Worm (Caenorhabditis elegans) whole organism, young adult: ENCODE measurements around the gene ergi-2.

ENCODE experiments used
- B0261.1 ChIP-seq: sonication (generic microtip); optimal IDR thresholded peaks from 2 replicates; lab custom pipeline; 2016; ENCODE audit warnings: mild to moderate bottlenecking, missing genetic modification characterization, moderate library complexity, missing compliant biosample characterization
- B0336.3 ChIP-seq: fragments of 200-800 bp; sonication (Bioruptor generic); IDR thresholded peaks from 2 replicates; pipeline ENCODE4 v1.3.6; 2022; ENCODE audit warnings: missing genetic modification characterization, missing compliant biosample characterization
- C06A6.2 ChIP-seq: fragments of 200-800 bp; sonication (Bioruptor generic); conservative IDR thresholded peaks from 2 replicates; pipeline ENCODE4 v1.3.6; 2022; ENCODE audit warnings: missing genetic modification characterization, missing compliant biosample characterization
- F33H1.4 ChIP-seq: fragments of 200-800 bp; sonication (Bioruptor generic); IDR thresholded peaks from 2 replicates; pipeline ENCODE4 v1.3.6; 2022; ENCODE audit warnings: missing genetic modification reagents, missing genetic modification characterization, missing compliant biosample characterization
- F39B2.1 ChIP-seq: fragments of 200-800 bp; sonication (Bioruptor generic); IDR thresholded peaks from 2 replicates; pipeline ENCODE4 v1.3.6; 2022; ENCODE audit warnings: missing genetic modification reagents, missing genetic modification characterization, missing compliant biosample characterization
- K12H6.12 ChIP-seq: fragments of 200-800 bp; sonication (Bioruptor generic); optimal IDR thresholded peaks from 2 replicates; lab custom pipeline; 2018; ENCODE audit warnings: mild to moderate bottlenecking, missing genetic modification characterization, missing compliant biosample characterization
- T07F8.4 ChIP-seq: sonication (generic microtip); optimal IDR thresholded peaks from 2 replicates; lab custom pipeline; 2016; ENCODE audit warnings: mild to moderate bottlenecking, missing genetic modification characterization, moderate library complexity, missing compliant biosample characterization
- Y67H2A.10 ChIP-seq: fragments of 200-800 bp; sonication (Bioruptor generic); conservative IDR thresholded peaks from 2 replicates; pipeline ENCODE4 v1.3.6; 2022; ENCODE audit warnings: missing genetic modification reagents, missing genetic modification characterization, missing compliant biosample characterization
- Y79H2A.3 ChIP-seq: fragments of 200-800 bp; sonication (Bioruptor generic); conservative IDR thresholded peaks from 2 replicates; pipeline ENCODE4 v1.3.6; 2022; ENCODE audit warnings: missing genetic modification reagents, missing genetic modification characterization, missing compliant biosample characterization
- ZK185.1 ChIP-seq: sonication (generic microtip); optimal IDR thresholded peaks from 2 replicates; lab custom pipeline; 2016; ENCODE audit warnings: mild to moderate bottlenecking, missing genetic modification characterization, missing compliant biosample characterization; ENCODE audit not compliant: poor library complexity, severe bottlenecking
- attf-5 ChIP-seq: fragments of 200-800 bp; sonication (Bioruptor generic); optimal IDR thresholded peaks from 2 replicates; lab custom pipeline; 2018; ENCODE audit warnings: mild to moderate bottlenecking, missing genetic modification characterization, missing compliant biosample characterization
- attf-6 ChIP-seq: fragments of 200-800 bp; sonication (Bioruptor generic); IDR thresholded peaks from 2 replicates; pipeline ENCODE4 v1.3.6; 2022; ENCODE audit warnings: missing genetic modification reagents, missing genetic modification characterization, missing compliant biosample characterization
- ccch-3 ChIP-seq: fragments of 200-800 bp; sonication (Bioruptor generic); optimal IDR thresholded peaks from 2 replicates; lab custom pipeline; 2018; ENCODE audit warnings: mild to moderate bottlenecking, missing genetic modification characterization, missing compliant biosample characterization
- cebp-1 ChIP-seq, 2 experiments: fragments of 200-800 bp in 1 of 2; sonication (Bioruptor generic) in 1 of 2; sonication (generic microtip) in 1 of 2; IDR thresholded peaks in 1 of 2; optimal IDR thresholded peaks in 1 of 2; 2 replicates each; pipeline versions ENCODE4 v1.3.6 to Lab custom; 2017 to 2022; ENCODE audit warnings: missing compliant biosample characterization in 2 of 2, missing genetic modification characterization in 2 of 2, mild to moderate bottlenecking in 1 of 2, missing genetic modification reagents in 1 of 2, moderate library complexity in 1 of 2
- ceh-79 ChIP-seq: sonication (generic microtip); optimal IDR thresholded peaks from 2 replicates; lab custom pipeline; 2017; ENCODE audit warnings: mild to moderate bottlenecking, missing genetic modification characterization, missing compliant biosample characterization
- ceh-91 ChIP-seq: fragments of 200-800 bp; sonication (Bioruptor generic); IDR thresholded peaks from 2 replicates; pipeline ENCODE4 v1.3.6; 2022; ENCODE audit warnings: missing genetic modification reagents, missing genetic modification characterization, missing compliant biosample characterization
- die-1 ChIP-seq: sonication (generic microtip); optimal IDR thresholded peaks from 2 replicates; lab custom pipeline; 2016; ENCODE audit warnings: missing genotype, mild to moderate bottlenecking, missing genetic modification characterization, missing compliant biosample characterization
- dox-1 ChIP-seq: fragments of 200-800 bp; sonication (Bioruptor generic); IDR thresholded peaks from 2 replicates; pipeline ENCODE4 v1.3.6; 2022; ENCODE audit warnings: missing genetic modification reagents, missing genetic modification characterization, missing compliant biosample characterization
- efl-1 ChIP-seq: fragments of 150-350 bp; optimal IDR thresholded peaks from 2 replicates; lab custom pipeline; 2014; ENCODE audit warnings: missing biosample characterization, missing genetic modification reagents, missing genetic modification characterization
- egl-44 ChIP-seq: fragments of 200-800 bp; sonication (Bioruptor generic); IDR thresholded peaks from 2 replicates; pipeline ENCODE4 v1.3.6; 2022; ENCODE audit warnings: missing genetic modification reagents, missing genetic modification characterization, missing compliant biosample characterization
- hmg-1.2 ChIP-seq: fragments of 200-800 bp; sonication (Bioruptor generic); IDR thresholded peaks from 2 replicates; pipeline ENCODE4 v1.3.6; 2022; ENCODE audit warnings: missing genetic modification reagents, missing genetic modification characterization, missing compliant biosample characterization
- hmg-20 ChIP-seq: fragments of 200-800 bp; sonication (Bioruptor generic); IDR thresholded peaks from 2 replicates; pipeline ENCODE4 v1.3.6; 2022; ENCODE audit warnings: missing genetic modification reagents, missing genetic modification characterization, missing compliant biosample characterization
- hrde-1 ChIP-seq: sonication (generic microtip); optimal IDR thresholded peaks from 2 replicates; lab custom pipeline; 2016; ENCODE audit warnings: missing genetic modification characterization, mild to moderate bottlenecking, missing compliant biosample characterization, moderate library complexity, missing genotype, missing genetic modification reagents, borderline replicate concordance
- hsf-1 ChIP-seq: fragments of 200-800 bp; sonication (Bioruptor generic); IDR thresholded peaks from 2 replicates; pipeline ENCODE4 v1.3.6; 2022; ENCODE audit warnings: missing genetic modification reagents, missing genetic modification characterization, missing compliant biosample characterization
- let-526 ChIP-seq: fragments of 200-800 bp; sonication (Bioruptor generic); IDR thresholded peaks from 2 replicates; pipeline ENCODE4 v1.3.6; 2022; ENCODE audit warnings: missing genetic modification reagents, missing genetic modification characterization, missing compliant biosample characterization
- let-607 ChIP-seq, 2 experiments: fragments of 200-800 bp in 1 of 2; sonication (Bioruptor generic) in 1 of 2; sonication (generic microtip) in 1 of 2; optimal IDR thresholded peaks; 2 replicates each; lab custom pipeline; 2016 to 2018; ENCODE audit warnings: mild to moderate bottlenecking in 2 of 2, missing compliant biosample characterization in 2 of 2, missing genetic modification characterization in 2 of 2, moderate library complexity in 2 of 2, missing genotype in 1 of 2
- lin-35 ChIP-seq, 3 experiments: fragments of 150-350 bp in 2 of 3; sonication (generic microtip) in 1 of 3; optimal IDR thresholded peaks; 2 replicates each; lab custom pipeline; 2014 to 2018; ENCODE audit warnings: missing biosample characterization in 3 of 3, missing genetic modification characterization in 3 of 3, missing genetic modification reagents in 3 of 3
- lin-40 ChIP-seq: sonication (generic microtip); optimal IDR thresholded peaks from 2 replicates; lab custom pipeline; 2016; ENCODE audit warnings: missing genetic modification characterization, mild to moderate bottlenecking, missing compliant biosample characterization, missing genotype, missing genetic modification reagents
- lir-1 ChIP-seq: fragments of 200-800 bp; sonication (Bioruptor generic); conservative IDR thresholded peaks from 2 replicates; pipeline ENCODE4 v1.3.6; 2022; ENCODE audit warnings: missing genetic modification reagents, missing genetic modification characterization, missing compliant biosample characterization
- madf-10 ChIP-seq: sonication (generic microtip); optimal IDR thresholded peaks from 2 replicates; lab custom pipeline; 2016; ENCODE audit warnings: mild to moderate bottlenecking, missing genetic modification characterization, missing compliant biosample characterization
- madf-3 ChIP-seq: fragments of 200-800 bp; sonication (Bioruptor generic); IDR thresholded peaks from 2 replicates; pipeline ENCODE4 v1.3.6; 2022; ENCODE audit warnings: missing genetic modification reagents, missing genetic modification characterization, missing compliant biosample characterization
- mcd-1 ChIP-seq: fragments of 200-800 bp; sonication (Bioruptor generic); IDR thresholded peaks from 2 replicates; pipeline ENCODE4 v1.3.6; 2022; ENCODE audit warnings: missing genetic modification reagents, missing genetic modification characterization, missing compliant biosample characterization
- mxl-1 ChIP-seq: sonication (generic microtip); optimal IDR thresholded peaks from 2 replicates; lab custom pipeline; 2016; ENCODE audit warnings: missing genetic modification characterization, missing compliant biosample characterization
- nhr-80 ChIP-seq: sonication (generic microtip); optimal IDR thresholded peaks from 2 replicates; lab custom pipeline; 2016; ENCODE audit warnings: missing genetic modification characterization, missing compliant biosample characterization
- pha-4 ChIP-seq: fragments of 150-350 bp; sonication (generic microtip); optimal IDR thresholded peaks from 2 replicates; lab custom pipeline; 2014; ENCODE audit warnings: missing biosample characterization, missing genetic modification reagents, missing genetic modification characterization
- snpc-1.1 ChIP-seq: sonication (generic microtip); optimal IDR thresholded peaks from 2 replicates; lab custom pipeline; 2017; ENCODE audit warnings: missing genetic modification characterization, mild to moderate bottlenecking, missing compliant biosample characterization, antibody characterized with exemption, moderate library complexity, missing genotype, missing genetic modification reagents; ENCODE audit not compliant: insufficient read depth
- snpc-1.3 ChIP-seq: sonication (generic microtip); optimal IDR thresholded peaks from 2 replicates; lab custom pipeline; 2017; ENCODE audit warnings: missing genetic modification characterization, mild to moderate bottlenecking, missing compliant biosample characterization, antibody characterized with exemption, moderate library complexity, missing genotype, missing genetic modification reagents; ENCODE audit not compliant: insufficient read depth
- snpc-4 ChIP-seq, 5 experiments: fragments of 150-350 bp in 1 of 5; sonication (generic microtip) in 4 of 5; optimal IDR thresholded peaks; 2 replicates each; lab custom pipeline; 2014 to 2018; ENCODE audit warnings: missing genetic modification characterization in 5 of 5, missing biosample characterization in 3 of 5, antibody characterized with exemption in 2 of 5, mild to moderate bottlenecking in 2 of 5, missing compliant biosample characterization in 2 of 5, missing genotype in 2 of 5, moderate library complexity in 2 of 5, missing genetic modification reagents in 1 of 5
- somi-1 ChIP-seq: fragments of 200-800 bp; sonication (Bioruptor generic); optimal IDR thresholded peaks from 2 replicates; lab custom pipeline; 2018; ENCODE audit warnings: mild to moderate bottlenecking, missing genetic modification characterization, missing compliant biosample characterization
- tlf-1 ChIP-seq: fragments of 200-800 bp; sonication (Bioruptor generic); optimal IDR thresholded peaks from 2 replicates; lab custom pipeline; 2018; ENCODE audit warnings: mild to moderate bottlenecking, missing genetic modification characterization, missing compliant biosample characterization
- zfh-2 ChIP-seq: fragments of 200-800 bp; sonication (Bioruptor generic); conservative IDR thresholded peaks from 2 replicates; pipeline ENCODE4 v1.3.6; 2022; ENCODE audit warnings: missing genetic modification reagents, missing genetic modification characterization, missing compliant biosample characterization
- ztf-26 ChIP-seq: sonication (generic microtip); optimal IDR thresholded peaks from 2 replicates; lab custom pipeline; 2017; ENCODE audit warnings: missing genetic modification characterization, missing compliant biosample characterization

Gene ergi-2

ce11 chrX:14983274-14983673, 23.8 kb downstream of the ergi-2 start, which contains the start of gene rbg-1 (continued):
- no peak for TF ChIP-seq ceh-79 (tag; lab: Kevin White, UChicago)
- 0 out of 2 replicates have a peak, but pooled peaks have one; percentile 33 for TF ChIP-seq B0336.3 (GFP tag; lab: Robert Waterston, UW)
- TF ChIP-seq ceh-91 (GFP tag; lab: Robert Waterston, UW) = no peak
- TF ChIP-seq attf-6 (GFP tag; lab: Robert Waterston, UW) = no peak
- TF ChIP-seq C06A6.2 (GFP tag; lab: Robert Waterston, UW) = no peak
- TF ChIP-seq ccch-3 (GFP tag; lab: Kevin White, UChicago) = no peak
- TF ChIP-seq let-526 (GFP tag; lab: Robert Waterston, UW) = no peak
- no peak for TF ChIP-seq Y79H2A.3 (GFP tag; lab: Robert Waterston, UW)
- TF ChIP-seq efl-1 (GFP tag; lab: Kevin White, UChicago) = no peak
- TF ChIP-seq hmg-1.2 (GFP tag; lab: Robert Waterston, UW) = peak; percentile 18; the same call in 1 of the 2 replicates
- TF ChIP-seq T07F8.4 = no peak
- no peak for TF ChIP-seq F33H1.4 (GFP tag; lab: Robert Waterston, UW)
- no peak for TF ChIP-seq snpc-1.1 (tag; lab: Kevin White, UChicago)
- TF ChIP-seq B0261.1 (tag; lab: Kevin White, UChicago) = no peak
- TF ChIP-seq let-607 (tag; optimal IDR thresholded peaks at IDR 0.05; lab: Kevin White, UChicago) = peak; percentile 50 to 71
- TF ChIP-seq mxl-1 (tag; lab: Kevin White, UChicago) = no peak
- TF ChIP-seq nhr-80 = peak; percentile 65
- TF ChIP-seq lin-40 (tag; lab: Kevin White, UChicago) = peak; percentile 59
- TF ChIP-seq lin-35 (GFP tag; optimal IDR thresholded peaks at IDR 0.05; lab: Kevin White, UChicago) = peak in 1 of 3 experiments; percentile 12
- TF ChIP-seq hsf-1 (GFP tag; lab: Robert Waterston, UW) = no peak
- peak; percentile 49 for TF ChIP-seq ztf-26
- no peak for TF ChIP-seq hmg-20
- TF ChIP-seq madf-3 (GFP tag; lab: Robert Waterston, UW) = no peak
- TF ChIP-seq snpc-1.3 = no peak
- peak; percentile 3 for TF ChIP-seq ZK185.1 (tag; lab: Kevin White, UChicago)
- TF ChIP-seq pha-4 (tag; lab: Kevin White, UChicago) = peak; percentile 25
- TF ChIP-seq lir-1 (GFP tag; lab: Robert Waterston, UW) = no peak
- TF ChIP-seq hrde-1 (tag; lab: Kevin White, UChicago) = no peak
- TF ChIP-seq somi-1 (GFP tag; lab: Kevin White, UChicago) = peak; percentile 6
- TF ChIP-seq tlf-1 (GFP tag; lab: Kevin White, UChicago) = no peak
- TF ChIP-seq cebp-1 (GFP tag; IDR thresholded peaks at IDR 0.05; lab: Robert Waterston, UW) = no peak
- TF ChIP-seq cebp-1 (tag; optimal IDR thresholded peaks at IDR 0.05; lab: Kevin White, UChicago) = peak; percentile 78
- no peak for TF ChIP-seq snpc-4 (GFP tag; optimal IDR thresholded peaks at IDR 0.05; lab: Kevin White, UChicago)
- peak in 3 of 4 experiments; percentile 17 to 43 (median 24) for TF ChIP-seq snpc-4 (tag; optimal IDR thresholded peaks at IDR 0.05; lab: Kevin White, UChicago)
- TF ChIP-seq egl-44 (GFP tag; lab: Robert Waterston, UW) = no peak
- TF ChIP-seq attf-5 (GFP tag; lab: Kevin White, UChicago) = peak; percentile 75
- TF ChIP-seq, all 124 proteins: peak for 22

DNA sequence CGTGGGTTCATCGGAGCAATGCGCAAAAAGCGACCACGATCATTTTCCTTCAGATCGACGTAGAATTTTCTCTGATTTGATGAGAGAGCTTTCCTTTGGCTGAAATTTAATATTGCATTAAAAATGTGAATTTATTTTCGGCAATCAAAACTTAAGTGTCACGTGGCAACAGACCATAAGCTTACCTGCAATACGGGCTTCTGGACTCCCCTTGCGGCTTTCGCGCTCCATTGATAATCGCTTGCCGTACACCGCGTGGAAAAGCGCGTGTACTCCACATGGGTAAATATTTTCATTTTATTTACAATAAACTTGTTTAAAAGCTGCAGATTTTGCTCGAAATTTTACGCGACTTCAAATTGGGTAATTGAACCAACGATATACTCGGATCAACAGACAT, 24.6 kb downstream of the ergi-2 start, which contains the start of gene plp-2:
plp-2 (minus strand) TSS at position 280 of the 400 bp plus-strand sequence.
- TF ChIP-seq attf-6 (GFP tag; lab: Robert Waterston, UW) = no peak
- TF ChIP-seq zfh-2 (GFP tag; lab: Robert Waterston, UW) = no peak
- 0 out of 2 replicates have a peak, but pooled peaks have one; percentile 21 for TF ChIP-seq mcd-1 (GFP tag; lab: Robert Waterston, UW)
- no peak for TF ChIP-seq madf-10
- TF ChIP-seq dox-1 (GFP tag; lab: Robert Waterston, UW) = 0 out of 2 replicates have a peak, but pooled peaks have one; percentile 17
- no peak for TF ChIP-seq attf-5 (GFP tag; lab: Kevin White, UChicago)
- TF ChIP-seq die-1 (tag; lab: Kevin White, UChicago) = no peak
- no peak for TF ChIP-seq madf-3 (GFP tag; lab: Robert Waterston, UW)
- no peak for TF ChIP-seq Y67H2A.10 (GFP tag; lab: Robert Waterston, UW)
- TF ChIP-seq cebp-1 (GFP tag; IDR thresholded peaks at IDR 0.05; lab: Robert Waterston, UW) = no peak
- TF ChIP-seq cebp-1 (tag; optimal IDR thresholded peaks at IDR 0.05; lab: Kevin White, UChicago) = no peak
- TF ChIP-seq K12H6.12 (tag; lab: Kevin White, UChicago) = no peak
- no peak for TF ChIP-seq F39B2.1 (GFP tag; lab: Robert Waterston, UW)
